Worm (Caenorhabditis elegans): ENCODE measurements around the gene lec-11.

- TF ChIP-seq zag-1 (tag; optimal IDR thresholded peaks at IDR 0.05) (no peak), ceh-16 (tag; optimal IDR thresholded peaks at IDR 0.05) (no peak), ceh-28 (tag; optimal IDR thresholded peaks at IDR 0.05) (no peak)
Observed at ce11 chrIV:6562039-6562438, 27.9 kb downstream of the lec-11 start.
